Worm (Caenorhabditis elegans): Measurements from ENCODE around the gene C07E3.8.

Gene C07E3.8

ce11 chrII:10382247-10382646, 30.2 kb downstream of the C07E3.8 start (continued):
- no peak for TF ChIP-seq ekl-4 (GFP tag; IDR thresholded peaks at IDR 0.05)
- TF ChIP-seq egl-44 (GFP tag; IDR thresholded peaks at IDR 0.05), result no peak
- no peak for TF ChIP-seq B0261.1 (tag; optimal IDR thresholded peaks at IDR 0.05)
- TF ChIP-seq ztf-3 (GFP tag; optimal IDR thresholded peaks at IDR 0.05), result no peak
- peak; percentile 41; the same call in 1 of the 2 replicates for TF ChIP-seq K11D2.4 (GFP tag; IDR thresholded peaks at IDR 0.05)
- no peak for TF ChIP-seq sptf-2 (GFP tag; optimal IDR thresholded peaks at IDR 0.05)
- TF ChIP-seq cebp-1 (GFP tag; IDR thresholded peaks at IDR 0.05), result peak; percentile 31; the same call in 1 of the 2 replicates
- peak; percentile 67 for TF ChIP-seq cebp-1 (tag; optimal IDR thresholded peaks at IDR 0.05)
- no peak for TF ChIP-seq pha-4 (tag; optimal IDR thresholded peaks at IDR 0.05)
- TF ChIP-seq F39B2.1 (GFP tag; IDR thresholded peaks at IDR 0.05), result no peak
- no peak for TF ChIP-seq cebp-2 (GFP tag; IDR thresholded peaks at IDR 0.05)
- no peak for TF ChIP-seq atf-7 (tag; optimal IDR thresholded peaks at IDR 0.05)
- no peak for TF ChIP-seq B0019.2 (GFP tag; conservative IDR thresholded peaks at IDR 0.05)
- TF ChIP-seq Y53F4B.3 (GFP tag; IDR thresholded peaks at IDR 0.05), result no peak
- TF ChIP-seq xnd-1 (tag; optimal IDR thresholded peaks at IDR 0.05), result no peak
- TF ChIP-seq attf-3 (GFP tag; conservative IDR thresholded peaks at IDR 0.05), result no peak
- TF ChIP-seq snpc-1.3 (tag; optimal IDR thresholded peaks at IDR 0.05; ENCODE audit: insufficient read depth), result no peak
- TF ChIP-seq madf-3 (GFP tag; IDR thresholded peaks at IDR 0.05), result no peak
- no peak for TF ChIP-seq Y67H2A.10 (GFP tag; conservative IDR thresholded peaks at IDR 0.05)
- TF ChIP-seq mel-28 (tag; optimal IDR thresholded peaks at IDR 0.05; ENCODE audit: borderline replicate concordance), result no peak
- TF ChIP-seq lir-1 (GFP tag; conservative IDR thresholded peaks at IDR 0.05), result no peak
- TF ChIP-seq Y53G8AR.9 (GFP tag; conservative IDR thresholded peaks at IDR 0.05), result no peak
- TF ChIP-seq attf-6 (GFP tag; IDR thresholded peaks at IDR 0.05), result no peak
- no peak for TF ChIP-seq B0035.1 (tag; optimal IDR thresholded peaks at IDR 0.05)
- no peak for TF ChIP-seq F10E7.11 (tag; optimal IDR thresholded peaks at IDR 0.05)
- TF ChIP-seq snpc-4 (GFP tag; optimal IDR thresholded peaks at IDR 0.05), result no peak
- TF ChIP-seq snpc-4 (tag; optimal IDR thresholded peaks at IDR 0.05), result peak in 2 of 4 experiments; percentile 41 to 82
- no peak for TF ChIP-seq ceh-58 (GFP tag; IDR thresholded peaks at IDR 0.05)
- 0 out of 2 replicates have a peak, but pooled peaks have one; percentile 45 for TF ChIP-seq let-526 (GFP tag; IDR thresholded peaks at IDR 0.05)
- no peak for TF ChIP-seq dpl-1 (GFP tag; optimal IDR thresholded peaks at IDR 0.05)
- TF ChIP-seq F52B5.7 (tag; optimal IDR thresholded peaks at IDR 0.05), result no peak
- no peak for TF ChIP-seq nfya-1 (tag; optimal IDR thresholded peaks at IDR 0.05; ENCODE audit: borderline replicate concordance, insufficient read depth)
- no peak for TF ChIP-seq nhr-90 (tag; optimal IDR thresholded peaks at IDR 0.05)
- no peak for TF ChIP-seq F55B11.4 (tag; optimal IDR thresholded peaks at IDR 0.05; ENCODE audit: borderline replicate concordance, insufficient read depth)
- no peak for TF ChIP-seq ztf-18 (tag; optimal IDR thresholded peaks at IDR 0.05)
- no peak for TF ChIP-seq ztf-6 (GFP tag; IDR thresholded peaks at IDR 0.05)
- no peak for TF ChIP-seq Y95B8A.8 (GFP tag; IDR thresholded peaks at IDR 0.05)
- TF ChIP-seq lin-40 (tag; optimal IDR thresholded peaks at IDR 0.05), result peak; percentile 30
- TF ChIP-seq zim-3 (tag; optimal IDR thresholded peaks at IDR 0.05), result no peak
- peak; percentile 20 for TF ChIP-seq lin-54 (GFP tag; optimal IDR thresholded peaks at IDR 0.05)
- no peak for TF ChIP-seq dpff-1 (tag; optimal IDR thresholded peaks at IDR 0.05)
- TF ChIP-seq hsf-1 (GFP tag; IDR thresholded peaks at IDR 0.05), result 0 out of 2 replicates have a peak, but pooled peaks have one; percentile 39
- no peak for TF ChIP-seq T07F8.4 (tag; optimal IDR thresholded peaks at IDR 0.05)
- no peak for TF ChIP-seq hrde-1 (tag; optimal IDR thresholded peaks at IDR 0.05; ENCODE audit: borderline replicate concordance)
- peak; percentile 51; the same call in 1 of the 2 replicates for TF ChIP-seq mcd-1 (GFP tag; IDR thresholded peaks at IDR 0.05)
- no peak for TF ChIP-seq ama-1 (optimal IDR thresholded peaks at IDR 0.05)
- no peak for TF ChIP-seq ama-1 (GFP tag; optimal IDR thresholded peaks at IDR 0.05)
- TF ChIP-seq hlh-12 (tag; optimal IDR thresholded peaks at IDR 0.05), result no peak
- peak; percentile 8 for TF ChIP-seq gei-17 (GFP tag; optimal IDR thresholded peaks at IDR 0.05)
- TF ChIP-seq lin-26 (GFP tag; IDR thresholded peaks at IDR 0.05), result no peak

All from whole organism, young adult.